Worm (Caenorhabditis elegans): ENCODE measurements around the gene F20C5.7.

ce11 chrIV:8784855-8785327 lies 39.4 kb upstream of the F20C5.7 start, which contains the start of gene C33D9.13:
- no peak for TF ChIP-seq tbx-11 (GFP tag; IDR thresholded peaks at IDR 0.05)
- no peak for TF ChIP-seq ama-1 (optimal IDR thresholded peaks at IDR 0.05)
- no peak for TF ChIP-seq flt-1 (GFP tag; IDR thresholded peaks at IDR 0.05)
- no peak for TF ChIP-seq aly-1 (tag; optimal IDR thresholded peaks at IDR 0.05)
- TF ChIP-seq hmbx-1 (tag; optimal IDR thresholded peaks at IDR 0.05) = no peak

All from whole organism, early embryonic.